Worm (Caenorhabditis elegans) whole organism, L4 larva: ENCODE measurements around the gene sqv-2.

ENCODE experiments used
- F26F4.8 ChIP-seq: fragments of 200-800 bp; sonication (Bioruptor generic); conservative IDR thresholded peaks from 2 replicates; pipeline ENCODE4 v1.3.6; 2022; ENCODE audit warnings: missing genetic modification characterization, missing compliant biosample characterization
- F37D6.2 ChIP-seq: sonication (generic microtip); optimal IDR thresholded peaks from 2 replicates; lab custom pipeline; 2016; ENCODE audit warnings: mild to moderate bottlenecking, missing genetic modification characterization, missing compliant biosample characterization
- F44E2.7 ChIP-seq: fragments of 200-800 bp; sonication (Bioruptor generic); IDR thresholded peaks from 2 replicates; pipeline ENCODE4 v2.1.2; 2022; ENCODE audit warnings: missing genetic modification characterization, missing compliant biosample characterization
- Y105C5A.15 ChIP-seq: fragments of 200-800 bp; sonication (Bioruptor generic); IDR thresholded peaks from 2 replicates; pipeline ENCODE4 v1.3.6; 2022; ENCODE audit warnings: missing genetic modification characterization, missing compliant biosample characterization
- Y48G9A.11 ChIP-seq: fragments of 200-800 bp; sonication (Bioruptor generic); IDR thresholded peaks from 2 replicates; pipeline ENCODE4 v1.3.6; 2022; ENCODE audit warnings: missing genetic modification reagents, missing genetic modification characterization, missing compliant biosample characterization
- Y75B8A.6 ChIP-seq: fragments of 200-800 bp; sonication (Bioruptor generic); IDR thresholded peaks from 2 replicates; pipeline ENCODE4 v1.3.6; 2022; ENCODE audit warnings: missing genetic modification reagents, missing genetic modification characterization, missing compliant biosample characterization
- aly-2 ChIP-seq: sonication (generic microtip); optimal IDR thresholded peaks from 2 replicates; lab custom pipeline; 2018; ENCODE audit warnings: missing biosample characterization, missing genetic modification characterization
- ama-1 ChIP-seq: fragments of 150-350 bp; optimal IDR thresholded peaks from 2 replicates; lab custom pipeline; 2014; ENCODE audit warnings: inconsistent platforms, mixed read lengths
- arid-1 ChIP-seq: fragments of 200-800 bp; sonication (Bioruptor generic); conservative IDR thresholded peaks from 2 replicates; pipeline ENCODE4 v1.3.6; 2022; ENCODE audit warnings: missing genetic modification reagents, missing genetic modification characterization, missing compliant biosample characterization
- attf-4 ChIP-seq: sonication (generic microtip); optimal IDR thresholded peaks from 3 replicates; lab custom pipeline; 2017; ENCODE audit warnings: missing biosample characterization, missing genetic modification characterization
- ceh-20 ChIP-seq: fragments of 200-800 bp; sonication (Bioruptor generic); IDR thresholded peaks from 2 replicates; pipeline ENCODE4 v1.3.6; 2022; ENCODE audit warnings: missing genetic modification reagents, missing genetic modification characterization, missing compliant biosample characterization
- ceh-28 ChIP-seq: fragments of 150-350 bp; optimal IDR thresholded peaks from 2 replicates; lab custom pipeline; 2014; ENCODE audit warnings: missing biosample characterization, missing genetic modification reagents, missing genetic modification characterization
- ces-1 ChIP-seq: fragments of 150-350 bp; sonication (generic microtip); optimal IDR thresholded peaks from 4 replicates; lab custom pipeline; 2014; ENCODE audit warnings: missing biosample characterization, missing genetic modification reagents, missing genetic modification characterization
- daf-12 ChIP-seq: fragments of 150-350 bp; optimal IDR thresholded peaks from 2 replicates; lab custom pipeline; 2014; ENCODE audit warnings: missing biosample characterization, missing genetic modification reagents, missing genetic modification characterization
- daf-16 ChIP-seq, 3 experiments: sonication (generic microtip); optimal IDR thresholded peaks; 2 replicates each; lab custom pipeline; 2016 to 2017; ENCODE audit warnings: missing genetic modification characterization in 3 of 3, missing genetic modification reagents in 3 of 3, mild to moderate bottlenecking in 2 of 3, missing compliant biosample characterization in 2 of 3, missing biosample characterization in 1 of 3, moderate library complexity in 1 of 3
- daf-19 ChIP-seq: fragments of 200-800 bp; sonication (Bioruptor generic); conservative IDR thresholded peaks from 2 replicates; pipeline ENCODE4 v1.3.6; 2022; ENCODE audit warnings: missing genetic modification characterization, missing compliant biosample characterization
- dmd-8 ChIP-seq: fragments of 200-800 bp; sonication (Bioruptor generic); IDR thresholded peaks from 2 replicates; pipeline ENCODE4 v1.3.6; 2022; ENCODE audit warnings: missing genetic modification characterization, missing compliant biosample characterization
- egl-43 ChIP-seq: fragments of 200-800 bp; sonication (Bioruptor generic); IDR thresholded peaks from 2 replicates; pipeline ENCODE4 v1.3.6; 2022; ENCODE audit warnings: missing genetic modification reagents, missing genetic modification characterization, missing compliant biosample characterization
- fkh-10 ChIP-seq: fragments of 150-350 bp; optimal IDR thresholded peaks from 2 replicates; lab custom pipeline; 2014; ENCODE audit warnings: missing biosample characterization, missing genetic modification reagents, missing genetic modification characterization
- fos-1 ChIP-seq: fragments of 150-350 bp; optimal IDR thresholded peaks from 2 replicates; lab custom pipeline; 2014; ENCODE audit warnings: missing biosample characterization, missing genetic modification characterization
- hif-1 ChIP-seq, 2 experiments: sonication (generic microtip); optimal IDR thresholded peaks; 2 replicates each; lab custom pipeline; 2016 to 2017; ENCODE audit warnings: missing compliant biosample characterization in 2 of 2, missing genetic modification characterization in 2 of 2, missing genetic modification reagents in 2 of 2, missing genotype in 2 of 2, mild to moderate bottlenecking in 1 of 2
- lim-7 ChIP-seq: fragments of 200-800 bp; sonication (Bioruptor generic); IDR thresholded peaks from 2 replicates; pipeline ENCODE4 v1.3.6; 2022; ENCODE audit warnings: missing genetic modification characterization, missing compliant biosample characterization
- lin-15B ChIP-seq: fragments of 150-350 bp; sonication (generic microtip); optimal IDR thresholded peaks from 3 replicates; lab custom pipeline; 2014; ENCODE audit warnings: missing biosample characterization, missing genetic modification characterization
- lsy-2 ChIP-seq, 2 experiments: fragments of 150-350 bp in 1 of 2; sonication (generic microtip) in 1 of 2; optimal IDR thresholded peaks; 2 replicates each; lab custom pipeline; 2014 to 2017; ENCODE audit warnings: missing biosample characterization in 2 of 2, missing genetic modification characterization in 2 of 2
- mdt-29 ChIP-seq: fragments of 200-800 bp; sonication (Bioruptor generic); IDR thresholded peaks from 2 replicates; pipeline ENCODE4 v1.3.6; 2022; ENCODE audit warnings: missing genetic modification reagents, missing genetic modification characterization, missing compliant biosample characterization
- mep-1 ChIP-seq: fragments of 150-350 bp; sonication (generic microtip); optimal IDR thresholded peaks from 3 replicates; lab custom pipeline; 2014; ENCODE audit warnings: missing biosample characterization, missing genetic modification characterization
- mxl-2 ChIP-seq: fragments of 200-800 bp; sonication (Bioruptor generic); conservative IDR thresholded peaks from 2 replicates; pipeline ENCODE4 v1.3.6; 2022; ENCODE audit warnings: missing genetic modification reagents, missing genetic modification characterization, missing compliant biosample characterization
- nhr-10 ChIP-seq: fragments of 150-350 bp; optimal IDR thresholded peaks from 2 replicates; lab custom pipeline; 2014; ENCODE audit warnings: missing biosample characterization, missing genetic modification characterization
- nhr-28 ChIP-seq: fragments of 150-350 bp; optimal IDR thresholded peaks from 2 replicates; lab custom pipeline; 2014; ENCODE audit warnings: missing biosample characterization, missing genetic modification characterization
- nhr-42 ChIP-seq: fragments of 200-800 bp; sonication (Bioruptor generic); IDR thresholded peaks from 2 replicates; pipeline ENCODE4 v1.3.6; 2022; ENCODE audit warnings: missing genetic modification characterization, missing compliant biosample characterization
- nhr-77 ChIP-seq: fragments of 150-350 bp; optimal IDR thresholded peaks from 2 replicates; lab custom pipeline; 2014; ENCODE audit warnings: missing biosample characterization, missing genetic modification characterization
- rbr-2 ChIP-seq: sonication (generic microtip); optimal IDR thresholded peaks from 2 replicates; lab custom pipeline; 2016; ENCODE audit warnings: missing genotype, missing genetic modification characterization, missing compliant biosample characterization
- snpc-1.2 ChIP-seq: fragments of 200-800 bp; sonication (Bioruptor generic); IDR thresholded peaks from 2 replicates; pipeline ENCODE4 v1.3.6; 2022; ENCODE audit warnings: missing genetic modification reagents, missing genetic modification characterization, missing compliant biosample characterization
- snpc-4 ChIP-seq: fragments of 150-350 bp; optimal IDR thresholded peaks from 2 replicates; lab custom pipeline; 2014; ENCODE audit warnings: missing biosample characterization, missing genetic modification characterization
- spr-1 ChIP-seq: sonication (generic microtip); optimal IDR thresholded peaks from 2 replicates; lab custom pipeline; 2016; ENCODE audit warnings: mild to moderate bottlenecking, missing genetic modification characterization, missing compliant biosample characterization
- spr-3 ChIP-seq: fragments of 200-800 bp; sonication (Bioruptor generic); optimal IDR thresholded peaks from 2 replicates; lab custom pipeline; 2018; ENCODE audit warnings: mild to moderate bottlenecking, missing genetic modification characterization, missing compliant biosample characterization
- tag-97 ChIP-seq: fragments of 200-800 bp; sonication (Bioruptor generic); IDR thresholded peaks from 2 replicates; pipeline ENCODE4 v1.3.6; 2022; ENCODE audit warnings: missing genetic modification characterization, missing compliant biosample characterization
- unc-39 ChIP-seq: sonication (generic microtip); optimal IDR thresholded peaks from 2 replicates; lab custom pipeline; 2017; ENCODE audit warnings: missing biosample characterization, missing genetic modification characterization
- zfp-3 ChIP-seq: fragments of 200-800 bp; sonication (Bioruptor generic); conservative IDR thresholded peaks from 2 replicates; pipeline ENCODE4 v1.3.6; 2022; ENCODE audit warnings: missing genetic modification reagents, missing genetic modification characterization, missing compliant biosample characterization
- zip-11 ChIP-seq: fragments of 200-800 bp; sonication (Bioruptor generic); IDR thresholded peaks from 2 replicates; pipeline ENCODE4 v1.3.6; 2022; ENCODE audit warnings: missing genetic modification characterization, missing compliant biosample characterization
- zip-2 ChIP-seq: fragments of 150-350 bp; optimal IDR thresholded peaks from 2 replicates; lab custom pipeline; 2014; ENCODE audit warnings: missing biosample characterization, missing genetic modification characterization
- ztf-11 ChIP-seq: fragments of 150-350 bp; optimal IDR thresholded peaks from 2 replicates; lab custom pipeline; 2014; ENCODE audit warnings: missing biosample characterization, missing genetic modification characterization
- ztf-7 ChIP-seq: fragments of 150-350 bp; optimal IDR thresholded peaks from 2 replicates; lab custom pipeline; 2014; ENCODE audit warnings: missing biosample characterization, missing genetic modification characterization

Gene sqv-2

ce11 chrII:2888957-2889630 lies 5.1 kb downstream of the sqv-2 start, which contains the start of gene pinn-1 (continued):
- peak; percentile 65 for TF ChIP-seq fkh-10 (GFP tag; lab: Kevin White, UChicago)
- no peak for TF ChIP-seq ama-1
- TF ChIP-seq dmd-8 (GFP tag; lab: Robert Waterston, UW) = no peak
- no peak for TF ChIP-seq daf-19 (GFP tag; lab: Robert Waterston, UW)
- no peak for TF ChIP-seq ces-1
- no peak for TF ChIP-seq spr-3 (GFP tag; lab: Kevin White, UChicago)
- peak; percentile 87; the same call in 1 of the 2 replicates for TF ChIP-seq tag-97 (GFP tag; lab: Robert Waterston, UW)
- 0 out of 2 replicates have a peak, but pooled peaks have one; percentile 16 for TF ChIP-seq mxl-2
- no peak for TF ChIP-seq fos-1 (tag; lab: Kevin White, UChicago)
- TF ChIP-seq nhr-77 (tag; lab: Kevin White, UChicago) = peak; percentile 53
- peak; percentile 71 for TF ChIP-seq lin-15B
- TF ChIP-seq nhr-10 (tag; lab: Kevin White, UChicago) = no peak
- peak in 1 of 2 experiments; percentile 36 for TF ChIP-seq daf-16 (GFP tag; optimal IDR thresholded peaks at IDR 0.05; lab: Kevin White, UChicago)
- no peak for TF ChIP-seq daf-16 (tag; optimal IDR thresholded peaks at IDR 0.05; lab: Kevin White, UChicago)
- 0 out of 2 replicates have a peak, but pooled peaks have one; percentile 19 for TF ChIP-seq egl-43 (GFP tag; lab: Robert Waterston, UW)
- peak; percentile 46 for TF ChIP-seq ceh-28
- peak; percentile 64 for TF ChIP-seq spr-1 (tag; lab: Kevin White, UChicago)
- TF ChIP-seq ztf-11 (tag; lab: Kevin White, UChicago) = no peak
- no peak for TF ChIP-seq zip-2 (tag; lab: Kevin White, UChicago)
- peak; percentile 91 for TF ChIP-seq ceh-20
- TF ChIP-seq Y48G9A.11 (GFP tag; lab: Robert Waterston, UW) = peak; percentile 90
- TF ChIP-seq zip-11 (GFP tag; lab: Robert Waterston, UW) = no peak
- peak; percentile 77 for TF ChIP-seq ztf-7 (tag; lab: Kevin White, UChicago)
- peak; percentile 59 to 89 for TF ChIP-seq lsy-2 (tag; optimal IDR thresholded peaks at IDR 0.05; lab: Kevin White, UChicago)
- no peak for TF ChIP-seq aly-2 (tag; lab: Kevin White, UChicago)
- peak; percentile 65 for TF ChIP-seq F37D6.2 (tag; lab: Kevin White, UChicago)
- peak in 1 of 2 experiments; percentile 94 for TF ChIP-seq hif-1 (tag; optimal IDR thresholded peaks at IDR 0.05; lab: Kevin White, UChicago)
- TF ChIP-seq Y75B8A.6 (GFP tag; lab: Robert Waterston, UW) = 0 out of 2 replicates have a peak, but pooled peaks have one; percentile 24
- no peak for TF ChIP-seq lim-7 (GFP tag; lab: Robert Waterston, UW)
- TF ChIP-seq F44E2.7 (GFP tag; lab: Robert Waterston, UW) = no peak
- TF ChIP-seq daf-12 = no peak
- TF ChIP-seq snpc-4 (tag; lab: Kevin White, UChicago) = no peak
- peak; percentile 78; the same call in 1 of the 2 replicates for TF ChIP-seq zfp-3

- TF ChIP-seq ceh-28 = peak; percentile 89
- no peak for TF ChIP-seq F37D6.2 (tag; lab: Kevin White, UChicago)
Observed at ce11 chrII:2885518-2886449, 8.4 kb downstream of the sqv-2 start.

- TF ChIP-seq rbr-2 (tag; lab: Kevin White, UChicago) (no peak), attf-4 (tag; lab: Kevin White, UChicago) (no peak), nhr-42 (GFP tag; lab: Robert Waterston, UW) (no peak), tag-97 (GFP tag; lab: Robert Waterston, UW) (no peak), Y105C5A.15 (no peak), mdt-29 (GFP tag; lab: Robert Waterston, UW) (no peak), F26F4.8 (GFP tag; lab: Robert Waterston, UW) (no peak), F37D6.2 (tag; lab: Kevin White, UChicago) (no peak), snpc-1.2 (GFP tag; lab: Robert Waterston, UW) (no peak), nhr-28 (tag; lab: Kevin White, UChicago) (no peak), mep-1 (no peak), unc-39 (tag; lab: Kevin White, UChicago) (no peak), arid-1 (GFP tag; lab: Robert Waterston, UW) (no peak), nhr-10 (tag; lab: Kevin White, UChicago) (no peak)
Observed at ce11 chrII:2884810-2885209, 9.4 kb downstream of the sqv-2 start, which contains the start of gene pigw-1. Gene pigw-1 (minus strand): TSS chrII:2884910.
